Worm (Caenorhabditis elegans) whole organism, L4 larva: ENCODE data around the gene rnp-9.

Experiments used
- F26F4.8 ChIP-seq: fragments of 200-800 bp; sonication (Bioruptor generic); conservative IDR thresholded peaks from 2 replicates; pipeline ENCODE4 v1.3.6; 2022; ENCODE audit warnings: missing genetic modification characterization, missing compliant biosample characterization
- F44E2.7 ChIP-seq: fragments of 200-800 bp; sonication (Bioruptor generic); IDR thresholded peaks from 2 replicates; pipeline ENCODE4 v2.1.2; 2022; ENCODE audit warnings: missing genetic modification characterization, missing compliant biosample characterization
- F49E8.2 ChIP-seq: sonication (generic microtip); optimal IDR thresholded peaks from 2 replicates; lab custom pipeline; 2016; ENCODE audit warnings: missing compliant biosample characterization, mild to moderate bottlenecking, missing genetic modification characterization, borderline replicate concordance
- R02D3.7 ChIP-seq: fragments of 150-350 bp; sonication (generic microtip); optimal IDR thresholded peaks from 3 replicates; lab custom pipeline; 2014; ENCODE audit warnings: missing biosample characterization, missing genetic modification characterization
- Y105C5A.15 ChIP-seq: fragments of 200-800 bp; sonication (Bioruptor generic); IDR thresholded peaks from 2 replicates; pipeline ENCODE4 v1.3.6; 2022; ENCODE audit warnings: missing genetic modification characterization, missing compliant biosample characterization
- ZK337.2 ChIP-seq: fragments of 200-800 bp; sonication (Bioruptor generic); IDR thresholded peaks from 2 replicates; pipeline ENCODE4 v1.3.6; 2022; ENCODE audit warnings: missing genetic modification reagents, missing genetic modification characterization, missing compliant biosample characterization
- attf-4 ChIP-seq: sonication (generic microtip); optimal IDR thresholded peaks from 3 replicates; lab custom pipeline; 2017; ENCODE audit warnings: missing biosample characterization, missing genetic modification characterization
- ceh-20 ChIP-seq: fragments of 200-800 bp; sonication (Bioruptor generic); IDR thresholded peaks from 2 replicates; pipeline ENCODE4 v1.3.6; 2022; ENCODE audit warnings: missing genetic modification reagents, missing genetic modification characterization, missing compliant biosample characterization
- ceh-32 ChIP-seq: sonication (generic microtip); optimal IDR thresholded peaks from 2 replicates; lab custom pipeline; 2016; ENCODE audit warnings: mild to moderate bottlenecking, missing genetic modification characterization, missing compliant biosample characterization; ENCODE audit not compliant: poor library complexity
- daf-16 ChIP-seq, 3 experiments: sonication (generic microtip); optimal IDR thresholded peaks; 2 replicates each; lab custom pipeline; 2016 to 2017; ENCODE audit warnings: missing genetic modification characterization in 3 of 3, missing genetic modification reagents in 3 of 3, mild to moderate bottlenecking in 2 of 3, missing compliant biosample characterization in 2 of 3, missing biosample characterization in 1 of 3, moderate library complexity in 1 of 3
- daf-19 ChIP-seq: fragments of 200-800 bp; sonication (Bioruptor generic); conservative IDR thresholded peaks from 2 replicates; pipeline ENCODE4 v1.3.6; 2022; ENCODE audit warnings: missing genetic modification characterization, missing compliant biosample characterization
- daf-8 ChIP-seq: fragments of 200-800 bp; sonication (Bioruptor generic); IDR thresholded peaks from 2 replicates; pipeline ENCODE4 v1.3.6; 2022; ENCODE audit warnings: missing genetic modification characterization, missing compliant biosample characterization
- dmd-6 ChIP-seq: fragments of 200-800 bp; sonication (Bioruptor generic); IDR thresholded peaks from 2 replicates; pipeline ENCODE4 v1.3.6; 2022; ENCODE audit warnings: missing genetic modification reagents, missing genetic modification characterization, missing compliant biosample characterization
- dpl-1 ChIP-seq: fragments of 150-350 bp; optimal IDR thresholded peaks from 2 replicates; lab custom pipeline; 2014; ENCODE audit warnings: missing biosample characterization, missing genetic modification reagents, missing genetic modification characterization
- dve-1 ChIP-seq: sonication (generic microtip); optimal IDR thresholded peaks from 2 replicates; lab custom pipeline; 2017; ENCODE audit warnings: antibody characterized with exemption, mild to moderate bottlenecking, missing genetic modification characterization, missing compliant biosample characterization; ENCODE audit not compliant: insufficient read depth
- egl-43 ChIP-seq: fragments of 200-800 bp; sonication (Bioruptor generic); IDR thresholded peaks from 2 replicates; pipeline ENCODE4 v1.3.6; 2022; ENCODE audit warnings: missing genetic modification reagents, missing genetic modification characterization, missing compliant biosample characterization
- fkh-10 ChIP-seq: fragments of 150-350 bp; optimal IDR thresholded peaks from 2 replicates; lab custom pipeline; 2014; ENCODE audit warnings: missing biosample characterization, missing genetic modification reagents, missing genetic modification characterization
- hlh-11 ChIP-seq: fragments of 200-800 bp; sonication (Bioruptor generic); optimal IDR thresholded peaks from 2 replicates; lab custom pipeline; 2018; ENCODE audit warnings: mild to moderate bottlenecking, missing genetic modification characterization, missing compliant biosample characterization
- hlh-30 ChIP-seq: sonication (generic microtip); optimal IDR thresholded peaks from 2 replicates; lab custom pipeline; 2017; ENCODE audit warnings: antibody characterized with exemption, mild to moderate bottlenecking, missing genetic modification characterization, missing compliant biosample characterization; ENCODE audit not compliant: insufficient read depth
- hmg-1.1 ChIP-seq: fragments of 200-800 bp; sonication (Bioruptor generic); IDR thresholded peaks from 2 replicates; pipeline ENCODE4 v1.3.6; 2022; ENCODE audit warnings: missing genetic modification reagents, missing genetic modification characterization, missing compliant biosample characterization
- jun-1 ChIP-seq: fragments of 150-350 bp; optimal IDR thresholded peaks from 2 replicates; lab custom pipeline; 2014; ENCODE audit warnings: missing biosample characterization, missing genetic modification reagents, missing genetic modification characterization
- lim-7 ChIP-seq: fragments of 200-800 bp; sonication (Bioruptor generic); IDR thresholded peaks from 2 replicates; pipeline ENCODE4 v1.3.6; 2022; ENCODE audit warnings: missing genetic modification characterization, missing compliant biosample characterization
- lin-1 ChIP-seq: fragments of 200-800 bp; sonication (Bioruptor generic); IDR thresholded peaks from 2 replicates; pipeline ENCODE4 v1.3.6; 2022; ENCODE audit warnings: missing genetic modification reagents, missing genetic modification characterization, missing compliant biosample characterization
- lin-13 ChIP-seq: fragments of 150-350 bp; optimal IDR thresholded peaks from 2 replicates; lab custom pipeline; 2014; ENCODE audit warnings: missing biosample characterization, missing genetic modification reagents, missing genetic modification characterization
- lin-29 ChIP-seq: fragments of 200-800 bp; sonication (Bioruptor generic); IDR thresholded peaks from 2 replicates; pipeline ENCODE4 v1.3.6; 2022; ENCODE audit warnings: missing genetic modification reagents, missing genetic modification characterization, missing compliant biosample characterization
- lin-38 ChIP-seq: fragments of 200-800 bp; sonication (Bioruptor generic); IDR thresholded peaks from 2 replicates; pipeline ENCODE4 v1.3.6; 2022; ENCODE audit warnings: missing genetic modification reagents, missing genetic modification characterization, missing compliant biosample characterization
- madf-9 ChIP-seq: fragments of 200-800 bp; sonication (Bioruptor generic); conservative IDR thresholded peaks from 2 replicates; pipeline ENCODE4 v1.3.6; 2022; ENCODE audit warnings: missing genetic modification reagents, missing genetic modification characterization, missing compliant biosample characterization
- mep-1 ChIP-seq: fragments of 150-350 bp; sonication (generic microtip); optimal IDR thresholded peaks from 3 replicates; lab custom pipeline; 2014; ENCODE audit warnings: missing biosample characterization, missing genetic modification characterization
- mes-2 ChIP-seq: sonication (generic microtip); optimal IDR thresholded peaks from 2 replicates; lab custom pipeline; 2016; ENCODE audit warnings: missing genotype, mild to moderate bottlenecking, missing genetic modification characterization, missing compliant biosample characterization; ENCODE audit not compliant: poor library complexity, severe bottlenecking
- mxl-2 ChIP-seq: fragments of 200-800 bp; sonication (Bioruptor generic); conservative IDR thresholded peaks from 2 replicates; pipeline ENCODE4 v1.3.6; 2022; ENCODE audit warnings: missing genetic modification reagents, missing genetic modification characterization, missing compliant biosample characterization
- nhr-10 ChIP-seq: fragments of 150-350 bp; optimal IDR thresholded peaks from 2 replicates; lab custom pipeline; 2014; ENCODE audit warnings: missing biosample characterization, missing genetic modification characterization
- nhr-11 ChIP-seq: fragments of 150-350 bp; optimal IDR thresholded peaks from 2 replicates; lab custom pipeline; 2014; ENCODE audit warnings: missing biosample characterization, missing genetic modification characterization
- nhr-48 ChIP-seq: sonication (generic microtip); optimal IDR thresholded peaks from 2 replicates; lab custom pipeline; 2016; ENCODE audit warnings: mild to moderate bottlenecking, missing genetic modification characterization, missing compliant biosample characterization
- pha-4 ChIP-seq, 2 experiments: fragments of 150-350 bp in 1 of 2; fragments of 200-800 bp in 1 of 2; sonication (Bioruptor generic) in 1 of 2; IDR thresholded peaks in 1 of 2; optimal IDR thresholded peaks in 1 of 2; 2 replicates each; pipeline versions ENCODE4 v1.3.6 to Lab custom; 2014 to 2022; ENCODE audit warnings: missing genetic modification characterization in 2 of 2, missing genetic modification reagents in 2 of 2, missing biosample characterization in 1 of 2, missing compliant biosample characterization in 1 of 2
- sdz-12 ChIP-seq: fragments of 200-800 bp; sonication (Bioruptor generic); optimal IDR thresholded peaks from 2 replicates; lab custom pipeline; 2018; ENCODE audit warnings: mild to moderate bottlenecking, missing genetic modification characterization, missing compliant biosample characterization
- set-16 ChIP-seq: fragments of 200-800 bp; sonication (Bioruptor generic); IDR thresholded peaks from 2 replicates; pipeline ENCODE4 v1.3.6; 2022; ENCODE audit warnings: missing genetic modification reagents, missing genetic modification characterization, missing compliant biosample characterization
- snpc-1.2 ChIP-seq: fragments of 200-800 bp; sonication (Bioruptor generic); IDR thresholded peaks from 2 replicates; pipeline ENCODE4 v1.3.6; 2022; ENCODE audit warnings: missing genetic modification reagents, missing genetic modification characterization, missing compliant biosample characterization
- snpc-4 ChIP-seq: fragments of 150-350 bp; optimal IDR thresholded peaks from 2 replicates; lab custom pipeline; 2014; ENCODE audit warnings: missing biosample characterization, missing genetic modification characterization
- spr-1 ChIP-seq: sonication (generic microtip); optimal IDR thresholded peaks from 2 replicates; lab custom pipeline; 2016; ENCODE audit warnings: mild to moderate bottlenecking, missing genetic modification characterization, missing compliant biosample characterization
- tra-1 ChIP-seq: fragments of 200-800 bp; sonication (Bioruptor generic); IDR thresholded peaks from 2 replicates; pipeline ENCODE4 v1.3.6; 2022; ENCODE audit warnings: missing genetic modification reagents, missing genetic modification characterization, missing compliant biosample characterization
- unc-62 ChIP-seq, 3 experiments: fragments of 150-350 bp in 1 of 3; sonication (generic microtip); optimal IDR thresholded peaks in 2 of 3; peaks in 1 of 3; 1 replicate in 1 of 3; 2 replicates in 2 of 3; lab custom pipeline; 2014 to 2017; ENCODE audit warnings: missing biosample characterization in 3 of 3, missing genetic modification characterization in 3 of 3, missing genetic modification reagents in 3 of 3, missing genotype in 1 of 3
- vab-7 ChIP-seq: fragments of 200-800 bp; sonication (Bioruptor generic); IDR thresholded peaks from 2 replicates; pipeline ENCODE4 v1.3.6; 2022; ENCODE audit warnings: missing genetic modification reagents, missing genetic modification characterization, missing compliant biosample characterization
- ztf-11 ChIP-seq: fragments of 150-350 bp; optimal IDR thresholded peaks from 2 replicates; lab custom pipeline; 2014; ENCODE audit warnings: missing biosample characterization, missing genetic modification characterization
- ztf-7 ChIP-seq: fragments of 150-350 bp; optimal IDR thresholded peaks from 2 replicates; lab custom pipeline; 2014; ENCODE audit warnings: missing biosample characterization, missing genetic modification characterization

Gene rnp-9

ce11 chrX:10167005-10167404, at the start of gene rnp-9:
rnp-9 (plus strand) TSS chrX:10167305.
- no peak for TF ChIP-seq set-16 (GFP tag; lab: Robert Waterston, UW)

ce11 chrX:10123015-10123414, 44.1 kb upstream of the rnp-9 start:
- no peak for TF ChIP-seq hlh-11 (tag; lab: Kevin White, UChicago)
- TF ChIP-seq spr-1 (tag; lab: Kevin White, UChicago), result no peak
- TF ChIP-seq F44E2.7 (GFP tag; lab: Robert Waterston, UW), result no peak
- TF ChIP-seq ztf-11 (tag; lab: Kevin White, UChicago), result no peak
- TF ChIP-seq unc-62 (GFP tag; optimal IDR thresholded peaks at IDR 0.05 in 1 of 2; lab: Kevin White, UChicago), result peak in 1 of 2 experiments; percentile 91
- no peak for TF ChIP-seq unc-62 (tag; optimal IDR thresholded peaks at IDR 0.05; lab: Kevin White, UChicago)
- no peak for TF ChIP-seq attf-4 (tag; lab: Kevin White, UChicago)

DNA sequence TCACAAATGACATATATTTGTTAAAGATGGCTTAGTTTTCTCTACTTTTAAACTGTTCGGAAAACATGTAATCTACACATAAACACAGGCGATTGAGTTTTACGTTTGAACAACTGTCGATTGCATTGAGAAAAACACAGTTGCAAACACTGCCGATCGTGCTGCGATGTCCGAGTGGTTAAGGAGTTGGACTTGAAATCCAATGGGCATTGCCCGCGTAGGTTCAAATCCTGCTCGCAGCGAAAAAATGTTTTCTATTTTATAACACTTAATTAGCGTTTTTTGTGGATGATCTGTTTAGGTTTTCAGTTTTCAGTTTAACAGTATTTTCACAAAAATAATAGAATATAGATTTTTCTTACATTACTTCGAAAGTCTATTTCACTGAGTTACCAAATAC, 42.8 kb upstream of the rnp-9 start:
- TF ChIP-seq snpc-4, result no peak
- TF ChIP-seq dpl-1 (GFP tag; lab: Kevin White, UChicago), result no peak
- 0 out of 2 replicates have a peak, but pooled peaks have one; percentile 48 for TF ChIP-seq vab-7 (GFP tag; lab: Robert Waterston, UW)
- no peak for TF ChIP-seq mep-1
- peak; percentile 54; the same call in 1 of the 2 replicates for TF ChIP-seq lin-1 (GFP tag; lab: Robert Waterston, UW)
- TF ChIP-seq ZK337.2 (GFP tag; lab: Robert Waterston, UW), result 0 out of 2 replicates have a peak, but pooled peaks have one; percentile 44
- no peak for TF ChIP-seq R02D3.7 (tag; lab: Kevin White, UChicago)
- no peak for TF ChIP-seq nhr-10 (tag; lab: Kevin White, UChicago)
- peak; percentile 38 for TF ChIP-seq dmd-6 (GFP tag; lab: Robert Waterston, UW)
- no peak for TF ChIP-seq sdz-12 (GFP tag; lab: Kevin White, UChicago)
- TF ChIP-seq hmg-1.1, result peak; percentile 31; the same call in 1 of the 2 replicates
- TF ChIP-seq unc-62 (GFP tag; optimal IDR thresholded peaks at IDR 0.05 in 1 of 2; lab: Kevin White, UChicago), result no peak
- no peak for TF ChIP-seq unc-62 (tag; optimal IDR thresholded peaks at IDR 0.05; lab: Kevin White, UChicago)
- peak; percentile 9 to 69 for TF ChIP-seq daf-16 (GFP tag; optimal IDR thresholded peaks at IDR 0.05; lab: Kevin White, UChicago)
- peak; percentile 67 for TF ChIP-seq daf-16 (tag; optimal IDR thresholded peaks at IDR 0.05; lab: Kevin White, UChicago)
- TF ChIP-seq F49E8.2 (tag; lab: Kevin White, UChicago), result peak; percentile 4
- TF ChIP-seq ceh-20, result no peak
- 0 out of 2 replicates have a peak, but pooled peaks have one; percentile 35 for TF ChIP-seq mxl-2 (GFP tag; lab: Robert Waterston, UW)
- peak; percentile 37 for TF ChIP-seq ztf-7 (tag; lab: Kevin White, UChicago)
- peak; percentile 75 for TF ChIP-seq F26F4.8 (GFP tag; lab: Robert Waterston, UW)
- no peak; the same call in 1 of the 2 replicates for TF ChIP-seq egl-43
- TF ChIP-seq hlh-30 (tag; lab: Kevin White, UChicago), result peak; percentile 8
- TF ChIP-seq snpc-1.2 (GFP tag; lab: Robert Waterston, UW), result peak; percentile 69
- no peak for TF ChIP-seq daf-8 (GFP tag; lab: Robert Waterston, UW)
- TF ChIP-seq Y105C5A.15 (GFP tag; lab: Robert Waterston, UW), result 0 out of 2 replicates have a peak, but pooled peaks have one; percentile 38
- TF ChIP-seq madf-9 (GFP tag; lab: Robert Waterston, UW), result peak; percentile 61; the same call in 1 of the 2 replicates
- TF ChIP-seq lin-13 (GFP tag; lab: Kevin White, UChicago), result no peak
- peak; percentile 79 for TF ChIP-seq lim-7 (GFP tag; lab: Robert Waterston, UW)
- no peak for TF ChIP-seq lin-38 (GFP tag; lab: Robert Waterston, UW)
- no peak for TF ChIP-seq ceh-32 (tag; lab: Kevin White, UChicago)
- TF ChIP-seq tra-1, result 0 out of 2 replicates have a peak, but pooled peaks have one; percentile 43
- TF ChIP-seq mes-2 (tag; lab: Kevin White, UChicago), result no peak
- no peak for TF ChIP-seq jun-1 (tag; lab: Kevin White, UChicago)
- TF ChIP-seq pha-4 (GFP tag; IDR thresholded peaks at IDR 0.05; lab: Robert Waterston, UW), result peak; percentile 69; the same call in 1 of the 2 replicates
- no peak for TF ChIP-seq pha-4 (tag; optimal IDR thresholded peaks at IDR 0.05; lab: Kevin White, UChicago)
- no peak for TF ChIP-seq fkh-10 (GFP tag; lab: Kevin White, UChicago)
- no peak for TF ChIP-seq nhr-11
- TF ChIP-seq daf-19 (GFP tag; lab: Robert Waterston, UW), result 0 out of 2 replicates have a peak, but pooled peaks have one; percentile 50
- 0 out of 2 replicates have a peak, but pooled peaks have one; percentile 12 for TF ChIP-seq lin-29
- peak; percentile 37 for TF ChIP-seq nhr-48 (tag; lab: Kevin White, UChicago)
- TF ChIP-seq dve-1 (tag; lab: Kevin White, UChicago), result peak; percentile 11
